Fruit fly (Drosophila melanogaster) whole organism, prepupa: ENCODE results near the gene Polr3I.

Experiments used
- CG10631 ChIP-seq: fragments of 200-800 bp; sonication (Bioruptor generic); optimal IDR thresholded peaks from 2 replicates; lab custom pipeline; 2016; ENCODE audit warnings: missing biosample characterization, missing genetic modification characterization
- CG11294 ChIP-seq: fragments of 200-800 bp; sonication (Bioruptor generic); IDR thresholded peaks from 2 replicates; pipeline ENCODE4 v1.3.6; 2022; ENCODE audit warnings: missing biosample characterization, missing genetic modification characterization
- CG11762 ChIP-seq: fragments of 200-800 bp; sonication (Bioruptor generic); optimal IDR thresholded peaks from 3 replicates; lab custom pipeline; 2016; ENCODE audit warnings: missing biosample characterization, missing genetic modification characterization; ENCODE audit not compliant: insufficient read depth
- CG11902 ChIP-seq: fragments of 200-800 bp; sonication (Bioruptor generic); optimal IDR thresholded peaks from 3 replicates; lab custom pipeline; 2016; ENCODE audit warnings: missing biosample characterization, missing genetic modification characterization
- CG15336 ChIP-seq: fragments of 200-800 bp; sonication (Bioruptor generic); IDR thresholded peaks from 2 replicates; pipeline ENCODE4 v1.3.6; 2022; ENCODE audit warnings: missing biosample characterization, missing genetic modification characterization
- CG31627 ChIP-seq: fragments of 200-800 bp; sonication (Bioruptor generic); optimal IDR thresholded peaks from 3 replicates; lab custom pipeline; 2016; ENCODE audit warnings: missing biosample characterization, missing genetic modification characterization
- CG32006 ChIP-seq: fragments of 200-800 bp; sonication (Bioruptor generic); optimal IDR thresholded peaks from 3 replicates; lab custom pipeline; 2017; ENCODE audit warnings: missing biosample characterization, mild to moderate bottlenecking, missing genetic modification characterization
- CG34406 ChIP-seq: fragments of 200-800 bp; sonication (Bioruptor generic); optimal IDR thresholded peaks from 3 replicates; lab custom pipeline; 2016; ENCODE audit warnings: missing biosample characterization, missing genetic modification characterization
- CG3919 ChIP-seq: fragments of 200-800 bp; sonication (Bioruptor generic); optimal IDR thresholded peaks from 3 replicates; lab custom pipeline; 2016; ENCODE audit warnings: missing biosample characterization, missing genetic modification characterization
- CG6792 ChIP-seq: fragments of 200-800 bp; sonication (Bioruptor generic); optimal IDR thresholded peaks from 3 replicates; lab custom pipeline; 2016; ENCODE audit warnings: missing biosample characterization, missing genetic modification characterization
- CG6808 ChIP-seq: fragments of 200-800 bp; sonication (Bioruptor generic); optimal IDR thresholded peaks from 3 replicates; lab custom pipeline; 2017; ENCODE audit warnings: missing biosample characterization, missing genetic modification characterization, mild to moderate bottlenecking, moderate library complexity, missing genetic modification reagents
- CG6854 ChIP-seq: fragments of 200-800 bp; sonication (Bioruptor generic); optimal IDR thresholded peaks from 2 replicates; lab custom pipeline; 2017; ENCODE audit warnings: missing biosample characterization, mild to moderate bottlenecking, missing genetic modification characterization
- Ets21C ChIP-seq: fragments of 200-800 bp; sonication (Bioruptor generic); optimal IDR thresholded peaks from 3 replicates; lab custom pipeline; 2016; ENCODE audit warnings: missing biosample characterization, missing genetic modification characterization
- Ets96B ChIP-seq: fragments of 200-800 bp; optimal IDR thresholded peaks from 2 replicates; lab custom pipeline; 2019; ENCODE audit warnings: missing biosample characterization, mild to moderate bottlenecking, missing genetic modification characterization, moderate library complexity
- Hr38 ChIP-seq: sonication (Bioruptor generic); optimal IDR thresholded peaks from 2 replicates; lab custom pipeline; 2016; ENCODE audit warnings: missing biosample characterization, missing genetic modification characterization
- Hr39 ChIP-seq: fragments of 200-800 bp; sonication (Bioruptor generic); optimal IDR thresholded peaks from 2 replicates; lab custom pipeline; 2016; ENCODE audit warnings: missing biosample characterization, missing genetic modification characterization
- Sox14 ChIP-seq: fragments of 200-800 bp; sonication (Bioruptor generic); optimal IDR thresholded peaks from 3 replicates; lab custom pipeline; 2016; ENCODE audit warnings: missing biosample characterization, missing genetic modification characterization
- Sox15 ChIP-seq: fragments of 200-800 bp; sonication (Bioruptor generic); optimal IDR thresholded peaks from 3 replicates; lab custom pipeline; 2016; ENCODE audit warnings: missing biosample characterization, missing genetic modification characterization
- achi ChIP-seq: fragments of 200-800 bp; sonication (Bioruptor generic); optimal IDR thresholded peaks from 3 replicates; lab custom pipeline; 2016; ENCODE audit warnings: missing biosample characterization, missing genetic modification characterization
- dac ChIP-seq: fragments of 200-800 bp; sonication (Bioruptor generic); optimal IDR thresholded peaks from 2 replicates; lab custom pipeline; 2017; ENCODE audit warnings: missing biosample characterization, mild to moderate bottlenecking, missing genetic modification characterization
- esn ChIP-seq: fragments of 200-800 bp; sonication (Bioruptor generic); optimal IDR thresholded peaks from 2 replicates; lab custom pipeline; 2016; ENCODE audit warnings: missing biosample characterization, mild to moderate bottlenecking, missing genetic modification characterization, moderate library complexity
- fd59A ChIP-seq: fragments of 200-800 bp; sonication (Bioruptor generic); optimal IDR thresholded peaks from 2 replicates; lab custom pipeline; 2017; ENCODE audit warnings: missing biosample characterization, mild to moderate bottlenecking, missing genetic modification characterization, missing genetic modification reagents
- pdm3 ChIP-seq: fragments of 200-800 bp; sonication (Bioruptor generic); optimal IDR thresholded peaks from 3 replicates; lab custom pipeline; 2016; ENCODE audit warnings: missing biosample characterization, missing genetic modification characterization
- vri ChIP-seq: fragments of 200-800 bp; sonication (Bioruptor generic); optimal IDR thresholded peaks from 3 replicates; lab custom pipeline; 2016; ENCODE audit warnings: missing biosample characterization, mild to moderate bottlenecking, missing genetic modification characterization

Polr3I gene

dm6 chrX:16932820-16933386 lies 48.5 kb downstream of the Polr3I start (continued):
- TF ChIP-seq CG6854 (GFP tag; lab: Kevin White, UChicago) (no peak), pdm3 (GFP tag; lab: Kevin White, UChicago) (peak; percentile 29), Sox14 (no peak), CG6808 (GFP tag; lab: Kevin White, UChicago) (no peak), achi (GFP tag; lab: Kevin White, UChicago) (peak; percentile 3), Sox15 (GFP tag; lab: Kevin White, UChicago) (no peak), esn (GFP tag; lab: Kevin White, UChicago) (peak; percentile 28), CG10631 (GFP tag; lab: Kevin White, UChicago) (peak; percentile 4), Ets21C (peak; percentile 20), CG11294 (GFP tag; lab: Robert Waterston, UW) (no peak), fd59A (GFP tag; lab: Kevin White, UChicago) (no peak), vri (GFP tag; lab: Kevin White, UChicago) (no peak), CG6792 (no peak), CG31627 (GFP tag; lab: Kevin White, UChicago) (peak; percentile 26), CG11762 (GFP tag; lab: Kevin White, UChicago) (peak; percentile 29), dac (GFP tag; lab: Kevin White, UChicago) (no peak), CG3919 (GFP tag; lab: Kevin White, UChicago) (peak; percentile 6), CG34406 (GFP tag; lab: Kevin White, UChicago) (peak; percentile 24), Hr39 (GFP tag; lab: Kevin White, UChicago) (peak; percentile 27), Ets96B (tag; lab: Kevin White, UChicago) (no peak), CG15336 (GFP tag; lab: Robert Waterston, UW) (peak; percentile 44; the same call in 1 of the 2 replicates), Hr38 (no peak), CG32006 (GFP tag; lab: Kevin White, UChicago) (peak; percentile 66)
- TF ChIP-seq, all 60 proteins: peak for 30

DNA sequence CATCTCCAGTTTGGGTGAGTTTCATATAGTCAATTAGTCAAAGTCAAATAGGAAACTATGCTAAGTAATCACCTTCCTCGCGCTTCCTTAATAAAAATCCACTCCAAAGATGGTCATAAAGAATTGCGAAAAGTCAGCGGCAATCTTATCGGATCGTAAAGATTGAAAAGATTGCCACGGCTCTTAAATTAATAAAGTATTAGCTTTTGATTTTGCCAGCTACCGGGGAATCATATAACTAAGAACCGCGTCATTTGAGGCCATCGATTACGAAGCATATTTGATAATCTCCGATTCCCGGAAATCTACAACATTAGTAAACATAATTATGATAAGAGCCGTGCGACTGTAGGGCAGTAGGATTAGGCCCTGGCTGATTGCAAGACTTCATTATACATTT lies 50.0 kb downstream of the Polr3I start:
- no peak for TF ChIP-seq CG11902 (GFP tag; lab: Kevin White, UChicago)
